Fruit fly (Drosophila melanogaster) whole organism, embryonic: Measurements from ENCODE around the gene Arl8.

ENCODE experiments used
- CG10321 ChIP-seq: fragments of 200-800 bp; sonication (Bioruptor generic); IDR thresholded peaks from 2 replicates; pipeline ENCODE4 v1.3.6; 2022; ENCODE audit warnings: missing biosample characterization, missing genetic modification characterization
- CG11695 ChIP-seq: fragments of 200-800 bp; sonication (Bioruptor generic); IDR thresholded peaks from 3 replicates; pipeline ENCODE4 v1.3.6; 2022; ENCODE audit warnings: missing biosample characterization, missing genetic modification characterization
- CG13287 ChIP-seq: fragments of 200-800 bp; sonication (Bioruptor generic); IDR thresholded peaks from 2 replicates; pipeline ENCODE4 v1.3.6; 2022; ENCODE audit warnings: missing biosample characterization, missing genetic modification characterization; ENCODE audit not compliant: partially characterized antibody
- CG13894 ChIP-seq: fragments of 200-800 bp; sonication (Bioruptor generic); optimal IDR thresholded peaks from 3 replicates; lab custom pipeline; 2018; ENCODE audit warnings: missing biosample characterization, mild to moderate bottlenecking, missing genetic modification characterization, moderate library complexity
- CG14710 ChIP-seq: fragments of 200-800 bp; sonication (Bioruptor generic); optimal IDR thresholded peaks from 3 replicates; lab custom pipeline; 2019; ENCODE audit warnings: missing biosample characterization, mild to moderate bottlenecking, missing genetic modification characterization, moderate library complexity
- CG17912 ChIP-seq: fragments of 200-800 bp; sonication (Bioruptor generic); optimal IDR thresholded peaks from 2 replicates; lab custom pipeline; 2018; ENCODE audit warnings: missing biosample characterization, mild to moderate bottlenecking, missing genetic modification characterization
- CG18262 ChIP-seq: fragments of 200-800 bp; optimal IDR thresholded peaks from 3 replicates; lab custom pipeline; 2019; ENCODE audit warnings: missing biosample characterization, mild to moderate bottlenecking, missing genetic modification characterization, moderate library complexity
- CG3065 ChIP-seq: fragments of 200-800 bp; sonication (Bioruptor generic); optimal IDR thresholded peaks from 2 replicates; lab custom pipeline; 2016; ENCODE audit warnings: missing biosample characterization, missing genetic modification characterization
- CG34422 ChIP-seq: fragments of 200-800 bp; sonication (Bioruptor generic); IDR thresholded peaks from 3 replicates; pipeline ENCODE4 v1.3.6; 2022; ENCODE audit warnings: missing biosample characterization, missing genetic modification characterization
- CG3726 ChIP-seq: fragments of 200-800 bp; sonication (Bioruptor generic); IDR thresholded peaks from 3 replicates; pipeline ENCODE4, ENCODE4 v1.3.6; 2022; ENCODE audit warnings: missing biosample characterization, missing genetic modification characterization
- CG4820 ChIP-seq: fragments of 200-800 bp; sonication (Bioruptor generic); optimal IDR thresholded peaks from 3 replicates; lab custom pipeline; 2016; ENCODE audit warnings: missing biosample characterization, missing genetic modification characterization
- CG4854 ChIP-seq: fragments of 200-800 bp; sonication (Bioruptor generic); optimal IDR thresholded peaks from 2 replicates; lab custom pipeline; 2016; ENCODE audit warnings: missing biosample characterization, missing genetic modification characterization, inconsistent platforms
- CG5245 ChIP-seq: fragments of 200-800 bp; sonication (Bioruptor generic); optimal IDR thresholded peaks from 3 replicates; lab custom pipeline; 2016; ENCODE audit warnings: missing biosample characterization, missing genetic modification characterization
- CG6654 ChIP-seq: fragments of 200-800 bp; sonication (Bioruptor generic); optimal IDR thresholded peaks from 2 replicates; lab custom pipeline; 2017; ENCODE audit warnings: missing biosample characterization, mild to moderate bottlenecking, missing genetic modification characterization
- CG6689 ChIP-seq: fragments of 200-800 bp; sonication (Bioruptor generic); IDR thresholded peaks from 2 replicates; pipeline ENCODE4 v1.3.6; 2022; ENCODE audit warnings: missing biosample characterization, missing genetic modification characterization
- CG6813 ChIP-seq: fragments of 200-800 bp; sonication (Bioruptor generic); optimal IDR thresholded peaks from 2 replicates; lab custom pipeline; 2017; ENCODE audit warnings: missing biosample characterization, missing genetic modification characterization, mild to moderate bottlenecking, moderate library complexity, missing genetic modification reagents
- CG6854 ChIP-seq: fragments of 200-800 bp; sonication (Bioruptor generic); optimal IDR thresholded peaks from 3 replicates; lab custom pipeline; 2017; ENCODE audit warnings: missing biosample characterization, mild to moderate bottlenecking, missing genetic modification characterization
- CG7271 ChIP-seq: fragments of 200-800 bp; sonication (Bioruptor generic); optimal IDR thresholded peaks from 2 replicates; lab custom pipeline; 2018; ENCODE audit warnings: missing biosample characterization, mild to moderate bottlenecking, missing genetic modification characterization, moderate library complexity
- CG7963 ChIP-seq: fragments of 200-800 bp; sonication (Bioruptor generic); IDR thresholded peaks from 3 replicates; pipeline ENCODE4 v1.3.6; 2022; ENCODE audit warnings: missing biosample characterization, missing genetic modification characterization; ENCODE audit not compliant: partially characterized antibody
- CG8478 ChIP-seq: fragments of >200 bp; optimal IDR thresholded peaks from 2 replicates; lab custom pipeline; 2018
- D19A ChIP-seq: fragments of 200-800 bp; optimal IDR thresholded peaks from 3 replicates; lab custom pipeline; 2019; ENCODE audit warnings: missing biosample characterization, mild to moderate bottlenecking, missing genetic modification characterization, moderate library complexity
- Med ChIP-seq: fragments of 200-800 bp; sonication (Bioruptor generic); peaks from one replicate; lab custom pipeline; 2016; ENCODE audit warnings: missing biosample characterization, missing genetic modification characterization, mild to moderate bottlenecking, inconsistent platforms, moderate library complexity
- Nf-YB ChIP-seq: fragments of 200-800 bp; sonication (Bioruptor generic); optimal IDR thresholded peaks from 3 replicates; lab custom pipeline; 2019; ENCODE audit warnings: missing biosample characterization, mild to moderate bottlenecking, missing genetic modification characterization, moderate library complexity
- Optix ChIP-seq: fragments of 200-800 bp; sonication (Bioruptor generic); IDR thresholded peaks from 3 replicates; pipeline ENCODE4 v1.3.6; 2022; ENCODE audit warnings: missing biosample characterization, missing genetic modification characterization
- Scr ChIP-seq: fragments of 200-800 bp; sonication (Bioruptor generic); IDR thresholded peaks from 2 replicates; pipeline ENCODE4 v1.3.6; 2022; ENCODE audit warnings: missing biosample characterization, missing genetic modification characterization; ENCODE audit not compliant: partially characterized antibody
- TFAM ChIP-seq: fragments of 200-800 bp; sonication (Bioruptor generic); optimal IDR thresholded peaks from 2 replicates; lab custom pipeline; 2017; ENCODE audit warnings: missing biosample characterization, missing genetic modification characterization, inconsistent platforms
- Taf1 ChIP-seq: fragments of 200-800 bp; sonication (Bioruptor generic); IDR thresholded peaks from 2 replicates; pipeline ENCODE4 v1.3.6; 2022; ENCODE audit warnings: missing biosample characterization, missing genetic modification characterization
- Xrp1 ChIP-seq: fragments of 200-800 bp; sonication (Bioruptor generic); IDR thresholded peaks from 2 replicates; pipeline ENCODE4 v1.3.6; 2022; ENCODE audit warnings: missing biosample characterization, missing genetic modification characterization
- ash1 ChIP-seq: fragments of 200-800 bp; sonication (Bioruptor generic); optimal IDR thresholded peaks from 2 replicates; lab custom pipeline; 2018; ENCODE audit warnings: missing biosample characterization, mild to moderate bottlenecking, missing genetic modification characterization
- ato ChIP-seq: fragments of 200-800 bp; sonication (Bioruptor generic); IDR thresholded peaks from 2 replicates; pipeline ENCODE4 v1.3.6; 2022; ENCODE audit warnings: missing biosample characterization, missing genetic modification characterization; ENCODE audit not compliant: partially characterized antibody
- btn ChIP-seq: fragments of 200-800 bp; sonication (Bioruptor generic); optimal IDR thresholded peaks from 2 replicates; lab custom pipeline; 2016; ENCODE audit warnings: missing biosample characterization, missing genetic modification characterization
- cato ChIP-seq: fragments of 200-800 bp; sonication (Bioruptor generic); optimal IDR thresholded peaks from 2 replicates; lab custom pipeline; 2016; ENCODE audit warnings: missing biosample characterization, missing genetic modification characterization, borderline replicate concordance
- cwo ChIP-seq: fragments of 200-800 bp; sonication (Bioruptor generic); optimal IDR thresholded peaks from 3 replicates; lab custom pipeline; 2017; ENCODE audit warnings: missing biosample characterization, missing genetic modification characterization, mild to moderate bottlenecking, moderate library complexity, missing genetic modification reagents
- ems ChIP-seq: fragments of 200-800 bp; sonication (Bioruptor generic); optimal IDR thresholded peaks from 3 replicates; lab custom pipeline; 2016; ENCODE audit warnings: missing biosample characterization, missing genetic modification characterization
- exex ChIP-seq: fragments of 200-800 bp; sonication (Bioruptor generic); optimal IDR thresholded peaks from 4 replicates; lab custom pipeline; 2018; ENCODE audit warnings: missing biosample characterization, mild to moderate bottlenecking, missing genetic modification characterization, moderate library complexity
- fd64A ChIP-seq: fragments of 200-800 bp; sonication (Bioruptor generic); optimal IDR thresholded peaks from 3 replicates; lab custom pipeline; 2018; ENCODE audit warnings: missing biosample characterization, mild to moderate bottlenecking, missing genetic modification characterization
- ftz-f1 ChIP-seq: fragments of 200-800 bp; sonication (Bioruptor generic); optimal IDR thresholded peaks from 2 replicates; lab custom pipeline; 2016; ENCODE audit warnings: missing biosample characterization, missing genetic modification characterization
- gsb ChIP-seq: fragments of 200-800 bp; sonication (Bioruptor generic); IDR thresholded peaks from 2 replicates; pipeline ENCODE4 v1.3.6; 2022; ENCODE audit warnings: missing biosample characterization, missing genetic modification characterization
- knrl ChIP-seq: fragments of 200-800 bp; sonication (Bioruptor generic); IDR thresholded peaks from 3 replicates; pipeline ENCODE4 v1.3.6; 2022; ENCODE audit warnings: missing biosample characterization, missing genetic modification characterization; ENCODE audit not compliant: partially characterized antibody
- lbe ChIP-seq: fragments of 200-800 bp; sonication (Bioruptor generic); optimal IDR thresholded peaks from 2 replicates; lab custom pipeline; 2016; ENCODE audit warnings: missing biosample characterization, mild to moderate bottlenecking, missing genetic modification characterization
- mirr ChIP-seq: fragments of 200-800 bp; sonication (Bioruptor generic); optimal IDR thresholded peaks from 3 replicates; lab custom pipeline; 2018; ENCODE audit warnings: missing biosample characterization, mild to moderate bottlenecking, missing genetic modification characterization
- nom ChIP-seq: fragments of 200-800 bp; sonication (Bioruptor generic); optimal IDR thresholded peaks from 2 replicates; lab custom pipeline; 2017; ENCODE audit warnings: missing biosample characterization, missing genetic modification characterization, mild to moderate bottlenecking, moderate library complexity, missing genetic modification reagents
- rib ChIP-seq: fragments of 200-800 bp; sonication (Bioruptor generic); IDR thresholded peaks from 2 replicates; pipeline ENCODE4 v1.3.6; 2022; ENCODE audit warnings: missing biosample characterization, missing genetic modification characterization
- sim ChIP-seq: fragments of 200-800 bp; sonication (Bioruptor generic); IDR thresholded peaks from 2 replicates; pipeline ENCODE4 v1.3.6; 2022; ENCODE audit warnings: missing biosample characterization, missing genetic modification characterization
- slbo ChIP-seq: fragments of 200-800 bp; sonication (Bioruptor generic); IDR thresholded peaks from 2 replicates; pipeline ENCODE4 v1.3.6; 2022; ENCODE audit warnings: missing biosample characterization, missing genetic modification characterization
- ttk ChIP-seq: fragments of 200-800 bp; sonication (Bioruptor generic); IDR thresholded peaks from 2 replicates; pipeline ENCODE4 v2.1.2; 2022; ENCODE audit warnings: missing biosample characterization, missing genetic modification characterization
- usp ChIP-seq: fragments of >200 bp; optimal IDR thresholded peaks from 2 replicates; lab custom pipeline; 2017; ENCODE audit warnings: missing biosample characterization, missing genetic modification characterization
- wor ChIP-seq: fragments of 200-800 bp; sonication (Bioruptor generic); IDR thresholded peaks from 2 replicates; pipeline ENCODE4 v1.3.6; 2022; ENCODE audit warnings: missing biosample characterization, missing genetic modification characterization
- zen ChIP-seq: fragments of 200-800 bp; sonication (Bioruptor generic); optimal IDR thresholded peaks from 3 replicates; lab custom pipeline; 2018; ENCODE audit warnings: missing biosample characterization, mild to moderate bottlenecking, missing genetic modification characterization, moderate library complexity

The Arl8 gene

dm6 chr3R:8119457-8120337, 6.7 kb upstream of the Arl8 start (continued):
- TF ChIP-seq CG6654 (peak; percentile 17), CG10321 (GFP tag; lab: Robert Waterston, UW) (0 out of 2 replicates have a peak, but pooled peaks have one; percentile 34), Med (GFP tag; lab: Kevin White, UChicago) (peak; percentile 81), CG8478 (no peak), CG6689 (peak; percentile 67), zen (tag; lab: Kevin White, UChicago) (peak; percentile 36), CG7271 (tag; lab: Kevin White, UChicago) (no peak), CG11695 (peak; percentile 81), rib (GFP tag; lab: Robert Waterston, UW) (no peak), ems (GFP tag; lab: Kevin White, UChicago) (no peak), cwo (peak; percentile 70), ftz-f1 (GFP tag; lab: Kevin White, UChicago) (peak; percentile 35), CG6813 (peak; percentile 63), Scr (GFP tag; lab: Robert Waterston, UW) (no peak), wor (GFP tag; lab: Robert Waterston, UW) (peak; percentile 41; the same call in 1 of the 2 replicates), btn (no peak), slbo (peak; percentile 90), nom (GFP tag; lab: Kevin White, UChicago) (no peak), ttk (GFP tag; lab: Robert Waterston, UW) (peak; percentile 29; the same call in 1 of the 2 replicates), CG17912 (GFP tag; lab: Kevin White, UChicago) (peak; percentile 29), CG34422 (peak; percentile 58; the same call in 2 of the 3 replicates), exex (tag; lab: Kevin White, UChicago) (peak; percentile 84), CG14710 (tag; lab: Kevin White, UChicago) (peak; percentile 29), Taf1 (GFP tag; lab: Robert Waterston, UW) (peak; percentile 64; the same call in 1 of the 2 replicates), ato (no peak), fd64A (GFP tag; lab: Kevin White, UChicago) (no peak), mirr (GFP tag; lab: Kevin White, UChicago) (peak; percentile 89), CG18262 (tag; lab: Kevin White, UChicago) (peak; percentile 67), D19A (tag; lab: Kevin White, UChicago) (peak; percentile 78), CG13287 (peak; percentile 42; the same call in 1 of the 2 replicates), knrl (GFP tag; lab: Robert Waterston, UW) (no peak), Xrp1 (peak; percentile 70), CG6854 (GFP tag; lab: Kevin White, UChicago) (peak; percentile 45), cato (GFP tag; lab: Kevin White, UChicago) (no peak), sim (no peak; the same call in 1 of the 2 replicates), CG4820 (GFP tag; lab: Kevin White, UChicago) (no peak), Nf-YB (GFP tag; lab: Kevin White, UChicago) (peak; percentile 33), gsb (no peak), CG4854 (GFP tag; lab: Kevin White, UChicago) (no peak), lbe (GFP tag; lab: Kevin White, UChicago) (peak; percentile 75), usp (no peak), ash1 (no peak), CG3726 (GFP tag; lab: Robert Waterston, UW) (no peak), CG5245 (peak; percentile 12), CG13894 (tag; lab: Kevin White, UChicago) (peak; percentile 85), TFAM (GFP tag; lab: Kevin White, UChicago) (no peak), CG3065 (GFP tag; lab: Kevin White, UChicago) (no peak), CG7963 (GFP tag; lab: Robert Waterston, UW) (no peak), Optix (no peak)
